Fruit fly (Drosophila melanogaster): ENCODE measurements around the gene Pen.

Pen gene

dm6 chr2L:10093788-10094187 is 37.1 kb downstream of the Pen start, which contains the start of gene CG34109:
Gene CG34109 (plus strand): TSS chr2L:10094088.
- TF ChIP-seq CTCF (optimal IDR thresholded peaks at IDR 0.05) (no peak), CG8478 (optimal IDR thresholded peaks at IDR 0.05) (no peak)

- TF ChIP-seq CG8478 (optimal IDR thresholded peaks at IDR 0.05) (no peak), CTCF (optimal IDR thresholded peaks at IDR 0.05) (no peak)
These were observed 39.4 kb downstream of the Pen start for dm6 chr2L:10096127-10096526.

DNA sequence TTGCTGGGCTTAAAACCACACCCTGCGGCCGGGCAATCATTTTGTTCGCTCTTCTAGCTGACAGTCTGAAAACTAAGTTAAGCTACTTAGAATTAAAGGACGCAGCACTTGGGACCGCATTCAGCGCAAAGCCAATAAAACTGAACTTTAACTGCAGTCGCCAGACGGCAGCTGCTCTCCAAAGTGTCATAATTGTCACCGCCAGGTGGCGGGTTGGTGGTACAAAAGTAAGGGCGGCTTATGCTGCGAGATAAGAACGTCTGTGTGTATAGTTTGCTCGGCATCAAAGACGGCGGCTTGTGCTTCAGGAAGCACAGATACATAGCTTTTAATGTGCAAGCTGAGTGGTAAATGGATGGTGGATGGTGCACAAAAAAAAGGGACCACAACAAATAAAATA is 52.0 kb downstream of the Pen start:
- no peak for TF ChIP-seq CG8478 (optimal IDR thresholded peaks at IDR 0.05)
- TF ChIP-seq CTCF (optimal IDR thresholded peaks at IDR 0.05), result peak; percentile 69 to 72
